Worm (Caenorhabditis elegans) whole organism, L1 larva: ENCODE measurements around the gene pals-18.
A peak's percentile ranks its signal among the peaks of the same experiment; 100 is the strongest.
"Not testable (repeated sequence)": the region's sequence is repeated elsewhere in the genome, so short reads cannot be mapped to it uniquely, and the experiment has no call there.

Source experiments
- C16A3.4 ChIP-seq: fragments of 150-350 bp; optimal IDR thresholded peaks from 2 replicates; lab custom pipeline; 2014; ENCODE audit warnings: missing biosample characterization, missing genetic modification characterization
- Y116A8C.19 ChIP-seq: sonication (generic microtip); optimal IDR thresholded peaks from 2 replicates; lab custom pipeline; 2016; ENCODE audit warnings: missing compliant biosample characterization, missing genetic modification characterization, borderline replicate concordance
- alr-1 ChIP-seq: fragments of 200-800 bp; sonication (Bioruptor generic); optimal IDR thresholded peaks from 2 replicates; lab custom pipeline; 2018; ENCODE audit warnings: borderline replicate concordance, mild to moderate bottlenecking, missing genetic modification characterization, missing compliant biosample characterization
- blmp-1 ChIP-seq: fragments of 150-350 bp; optimal IDR thresholded peaks from 2 replicates; lab custom pipeline; 2014; ENCODE audit warnings: missing biosample characterization, missing genetic modification characterization
- ceh-8 ChIP-seq: fragments of 200-800 bp; sonication (Bioruptor generic); optimal IDR thresholded peaks from 2 replicates; lab custom pipeline; 2018; ENCODE audit warnings: mild to moderate bottlenecking, missing genetic modification characterization, moderate library complexity, missing compliant biosample characterization
- ceh-82 ChIP-seq, 3 experiments: fragments of 150-350 bp in 1 of 3; sonication (generic microtip) in 2 of 3; optimal IDR thresholded peaks; 2 replicates each; lab custom pipeline; 2014 to 2017; ENCODE audit warnings: missing biosample characterization in 3 of 3, missing genetic modification characterization in 3 of 3
- ceh-88 ChIP-seq: fragments of 200-800 bp; sonication (Bioruptor generic); IDR thresholded peaks from 2 replicates; pipeline ENCODE4 v1.3.6; 2022; ENCODE audit warnings: missing genetic modification characterization, missing compliant biosample characterization
- ces-1 ChIP-seq: fragments of 150-350 bp; optimal IDR thresholded peaks from 2 replicates; lab custom pipeline; 2014; ENCODE audit warnings: missing biosample characterization, missing genetic modification reagents, missing genetic modification characterization
- efl-1 ChIP-seq, 4 experiments: fragments of 150-350 bp; optimal IDR thresholded peaks in 3 of 4; peaks in 1 of 4; 1 replicate in 1 of 4; 2 replicates in 3 of 4; lab custom pipeline; 2014; ENCODE audit warnings: missing biosample characterization in 2 of 4, missing genetic modification characterization in 2 of 4, missing genetic modification reagents in 2 of 4
- efl-3 ChIP-seq: fragments of 200-800 bp; sonication (Bioruptor generic); optimal IDR thresholded peaks from 2 replicates; lab custom pipeline; 2018; ENCODE audit warnings: mild to moderate bottlenecking, missing genetic modification characterization, missing compliant biosample characterization
- egl-13 ChIP-seq: sonication (generic microtip); optimal IDR thresholded peaks from 2 replicates; lab custom pipeline; 2016; ENCODE audit warnings: missing genotype, missing genetic modification reagents, missing genetic modification characterization, missing compliant biosample characterization
- elt-2 ChIP-seq: sonication (generic microtip); optimal IDR thresholded peaks from 2 replicates; lab custom pipeline; 2016; ENCODE audit warnings: missing genetic modification characterization, mild to moderate bottlenecking, inconsistent platforms, missing compliant biosample characterization, missing genetic modification reagents
- fkh-10 ChIP-seq: sonication (generic microtip); optimal IDR thresholded peaks from 2 replicates; lab custom pipeline; 2017; ENCODE audit warnings: missing biosample characterization, missing genetic modification reagents, missing genetic modification characterization
- fkh-4 ChIP-seq: sonication (generic microtip); optimal IDR thresholded peaks from 2 replicates; lab custom pipeline; 2016; ENCODE audit warnings: missing compliant biosample characterization, missing genetic modification characterization, borderline replicate concordance
- fos-1 ChIP-seq: fragments of 150-350 bp; optimal IDR thresholded peaks from 2 replicates; lab custom pipeline; 2014; ENCODE audit warnings: missing biosample characterization, missing genetic modification characterization
- grh-1 ChIP-seq: fragments of 200-800 bp; sonication (Bioruptor generic); IDR thresholded peaks from 2 replicates; pipeline ENCODE4 v1.3.6; 2022; ENCODE audit warnings: missing genetic modification reagents, missing genetic modification characterization, missing compliant biosample characterization
- isw-1 ChIP-seq: fragments of 200-800 bp; sonication (Bioruptor generic); IDR thresholded peaks from 2 replicates; pipeline ENCODE4 v1.3.6; 2022; ENCODE audit warnings: missing genetic modification characterization, missing compliant biosample characterization
- lin-14 ChIP-seq: fragments of 200-800 bp; sonication (Bioruptor generic); optimal IDR thresholded peaks from 2 replicates; lab custom pipeline; 2018; ENCODE audit warnings: mild to moderate bottlenecking, missing genetic modification characterization, moderate library complexity, missing compliant biosample characterization
- lin-39 ChIP-seq: fragments of 150-350 bp; optimal IDR thresholded peaks from 2 replicates; lab custom pipeline; 2014; ENCODE audit warnings: missing biosample characterization, missing genetic modification reagents, missing genetic modification characterization
- lir-3 ChIP-seq: sonication (generic microtip); optimal IDR thresholded peaks from 2 replicates; lab custom pipeline; 2016; ENCODE audit warnings: mild to moderate bottlenecking, missing genetic modification characterization, moderate library complexity, missing compliant biosample characterization; ENCODE audit not compliant: poor library complexity
- mef-2 ChIP-seq: fragments of 150-350 bp; optimal IDR thresholded peaks from 2 replicates; lab custom pipeline; 2014; ENCODE audit warnings: missing biosample characterization, missing genetic modification characterization
- nhr-11 ChIP-seq: fragments of 150-350 bp; optimal IDR thresholded peaks from 2 replicates; lab custom pipeline; 2014; ENCODE audit warnings: missing biosample characterization, missing genetic modification characterization
- nhr-237 ChIP-seq: fragments of 150-350 bp; optimal IDR thresholded peaks from 2 replicates; lab custom pipeline; 2014; ENCODE audit warnings: missing biosample characterization, missing genetic modification characterization
- pag-3 ChIP-seq: sonication (generic microtip); optimal IDR thresholded peaks from 2 replicates; lab custom pipeline; 2017; ENCODE audit warnings: missing genetic modification characterization, mild to moderate bottlenecking, missing compliant biosample characterization, antibody characterized with exemption, borderline replicate concordance; ENCODE audit not compliant: insufficient read depth
- pqm-1 ChIP-seq: sonication (generic microtip); optimal IDR thresholded peaks from 3 replicates; lab custom pipeline; 2017; ENCODE audit warnings: missing biosample characterization, missing genetic modification characterization
- rnt-1 ChIP-seq: sonication (generic microtip); optimal IDR thresholded peaks from 2 replicates; lab custom pipeline; 2016; ENCODE audit warnings: mild to moderate bottlenecking, missing genetic modification characterization, moderate library complexity, missing compliant biosample characterization
- skn-1 ChIP-seq: fragments of 150-350 bp; optimal IDR thresholded peaks from 2 replicates; lab custom pipeline; 2014; ENCODE audit warnings: missing biosample characterization, missing genetic modification characterization
- snpc-4 ChIP-seq: fragments of 150-350 bp; optimal IDR thresholded peaks from 2 replicates; lab custom pipeline; 2014; ENCODE audit warnings: missing biosample characterization, missing genetic modification characterization
- snu-23 ChIP-seq: sonication (generic microtip); optimal IDR thresholded peaks from 2 replicates; lab custom pipeline; 2016; ENCODE audit warnings: missing genetic modification characterization, missing compliant biosample characterization
- tlp-1 ChIP-seq: fragments of 150-350 bp; optimal IDR thresholded peaks from 2 replicates; lab custom pipeline; 2014; ENCODE audit warnings: missing biosample characterization, missing genetic modification characterization
- unc-130 ChIP-seq: fragments of 150-350 bp; optimal IDR thresholded peaks from 2 replicates; lab custom pipeline; 2017; ENCODE audit warnings: missing biosample characterization, missing genetic modification characterization, inconsistent platforms
- unc-98 ChIP-seq: fragments of 200-800 bp; sonication (Bioruptor generic); IDR thresholded peaks from 2 replicates; pipeline ENCODE4 v1.3.6; 2022; ENCODE audit warnings: missing genetic modification characterization, missing compliant biosample characterization
- vab-15 ChIP-seq: sonication (generic microtip); optimal IDR thresholded peaks from 2 replicates; lab custom pipeline; 2017; ENCODE audit warnings: missing genotype, mild to moderate bottlenecking, missing genetic modification characterization, missing compliant biosample characterization
- zip-4 ChIP-seq: fragments of 200-800 bp; sonication (Bioruptor generic); optimal IDR thresholded peaks from 2 replicates; lab custom pipeline; 2018; ENCODE audit warnings: mild to moderate bottlenecking, missing genetic modification characterization, moderate library complexity, missing compliant biosample characterization

Gene pals-18

DNA sequence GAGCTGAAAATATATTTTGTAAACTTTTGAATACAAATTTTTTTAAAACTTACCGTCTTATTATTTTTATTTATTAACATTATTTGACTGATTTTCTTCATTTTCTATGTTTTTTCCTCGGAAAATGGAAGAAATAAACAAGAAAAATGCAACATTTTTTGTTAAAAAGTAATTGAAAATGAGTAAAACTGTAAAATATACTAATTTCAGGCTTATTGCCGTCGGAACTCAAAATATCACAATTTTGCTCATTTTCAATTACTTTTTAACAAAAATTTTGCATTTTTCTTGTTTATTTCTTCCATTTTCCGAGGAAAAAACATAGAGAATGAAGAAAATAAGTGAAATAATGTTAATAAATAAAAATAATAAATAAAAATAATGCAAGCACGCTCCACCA, 27.7 kb upstream of the pals-18 start, which contains the start of gene Y82E9BR.10:
TSS of gene Y82E9BR.10 (minus strand) at position 101 of the 400 bp plus-strand sequence.
- not testable (repeated sequence) for TF ChIP-seq skn-1, mef-2, fos-1 (tag; lab: Kevin White, UChicago)

DNA sequence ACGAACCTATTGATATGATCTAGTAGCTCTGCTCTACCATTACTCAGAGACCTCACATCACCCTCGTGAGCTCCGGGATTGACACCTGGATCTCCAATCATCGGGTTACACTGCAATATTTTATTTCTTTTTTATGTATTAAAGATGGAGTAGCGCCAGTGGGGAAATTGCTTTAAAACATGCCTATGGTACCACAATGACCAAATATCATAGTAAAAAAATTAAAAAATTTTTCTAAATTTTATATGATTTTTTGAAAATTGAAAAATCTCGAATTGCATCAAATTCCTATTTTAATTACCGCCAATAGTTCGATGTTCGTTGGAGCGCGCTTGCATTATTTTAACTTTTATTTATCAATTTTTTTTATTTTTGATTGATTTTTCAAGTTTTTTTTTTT, 25.3 kb upstream of the pals-18 start, which contains the start of gene pals-40:
TSS of gene pals-40 (minus strand) at position 101 of the 400 bp plus-strand sequence.
- TF ChIP-seq lin-14 (GFP tag; lab: Kevin White, UChicago); Y116A8C.19 (tag; lab: Kevin White, UChicago); snu-23 (GFP tag; lab: Kevin White, UChicago): not testable (repeated sequence)

- TF ChIP-seq efl-1 (optimal IDR thresholded peaks at IDR 0.05; lab: Kevin White, UChicago) (no peak), efl-1 (GFP tag; optimal IDR thresholded peaks at IDR 0.05 in 1 of 2; lab: Kevin White, UChicago) (peak in 1 of 2 experiments; percentile 52), blmp-1 (tag; lab: Kevin White, UChicago) (no peak)
These were observed 22.5 kb upstream of the pals-18 start, which contains the start of the genes pals-21 and Y82E9BR.6 for ce11 chrIII:1380535-1381274. TSS of gene pals-21 (minus strand) at chrIII:1380635. TSS of gene Y82E9BR.6 (plus strand) at chrIII:1381224.

- TF ChIP-seq fkh-10 (GFP tag; lab: Kevin White, UChicago) (no peak), snpc-4 (tag; lab: Kevin White, UChicago) (no peak), nhr-237 (tag; lab: Kevin White, UChicago) (no peak), unc-98 (GFP tag; lab: Robert Waterston, UW) (no peak), fkh-4 (tag; lab: Kevin White, UChicago) (no peak), unc-130 (tag; lab: Kevin White, UChicago) (no peak), vab-15 (tag; lab: Kevin White, UChicago) (no peak), C16A3.4 (no peak), ceh-82 (tag; optimal IDR thresholded peaks at IDR 0.05; lab: Kevin White, UChicago) (no peak), grh-1 (no peak), nhr-11 (tag; lab: Kevin White, UChicago) (no peak), zip-4 (GFP tag; lab: Kevin White, UChicago) (no peak), skn-1 (tag; lab: Kevin White, UChicago) (no peak), efl-1 (optimal IDR thresholded peaks at IDR 0.05; lab: Kevin White, UChicago) (no peak), efl-1 (GFP tag; optimal IDR thresholded peaks at IDR 0.05 in 1 of 2; lab: Kevin White, UChicago) (no peak), efl-3 (no peak), rnt-1 (tag; lab: Kevin White, UChicago) (no peak), ceh-88 (GFP tag; lab: Robert Waterston, UW) (no peak)
These were observed 19.7 kb upstream of the pals-18 start for ce11 chrIII:1383483-1383882.

DNA sequence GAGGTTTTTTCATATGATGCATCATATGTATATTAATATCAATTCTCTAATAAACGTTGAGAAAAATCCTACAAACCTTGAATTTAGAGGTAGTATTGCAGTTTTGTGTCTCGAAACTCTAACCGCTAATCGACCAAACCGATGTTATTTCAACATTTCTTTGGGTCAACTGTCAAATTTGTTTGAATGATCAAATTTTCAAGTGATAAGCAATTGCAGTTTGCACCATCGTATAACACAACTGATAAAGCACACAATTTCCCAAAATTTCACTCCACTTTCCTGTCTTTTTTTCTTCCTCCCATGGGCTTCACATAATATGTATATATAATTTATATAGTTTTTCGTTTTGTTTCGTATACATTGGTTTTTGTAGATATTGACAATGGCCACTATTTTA, 19.1 kb upstream of the pals-18 start, which contains the start of the genes fbxa-138 and Y82E9BR.5:
TSS of gene fbxa-138 (minus strand) at position 161 of the 400 bp plus-strand sequence.
TSS of gene Y82E9BR.5 (plus strand) at position 279 of the 400 bp plus-strand sequence.
- TF ChIP-seq ces-1 = no peak
- TF ChIP-seq alr-1 (tag; lab: Kevin White, UChicago) = no peak
- TF ChIP-seq lir-3 = no peak
- peak; percentile 70 for TF ChIP-seq elt-2
- TF ChIP-seq pqm-1 (tag; lab: Kevin White, UChicago) = no peak
- TF ChIP-seq isw-1 = no peak
- peak; percentile 17 for TF ChIP-seq tlp-1
- no peak for TF ChIP-seq skn-1 (tag; lab: Kevin White, UChicago)
- no peak for TF ChIP-seq egl-13 (tag; lab: Kevin White, UChicago)
- TF ChIP-seq pag-3 = no peak
- TF ChIP-seq ceh-8 = no peak
- TF ChIP-seq lin-39 (tag; lab: Kevin White, UChicago) = no peak
